Worm (Caenorhabditis elegans): ENCODE results near the gene fut-2.
A peak's percentile ranks its signal among the peaks of the same experiment; 100 is the strongest.
"Not testable (repeated sequence)": the region's sequence is repeated elsewhere in the genome, so short reads cannot be mapped to it uniquely, and the experiment has no call there.

Gene fut-2

ce11 chrV:6590283-6590682 is 14.6 kb upstream of the fut-2 start, which contains the start of gene ZK1055.2:
ZK1055.2 (plus strand) TSS chrV:6590583.
- TF ChIP-seq ceh-79 (tag; optimal IDR thresholded peaks at IDR 0.05) (no peak), pha-4 (tag; optimal IDR thresholded peaks at IDR 0.05) (no peak), F37B4.10 (GFP tag; IDR thresholded peaks at IDR 0.05) (no peak), nfyb-1 (GFP tag; IDR thresholded peaks at IDR 0.05) (no peak), hlh-12 (tag; optimal IDR thresholded peaks at IDR 0.05) (no peak), Y53F4B.3 (GFP tag; IDR thresholded peaks at IDR 0.05) (no peak), hmg-20 (GFP tag; IDR thresholded peaks at IDR 0.05) (no peak), lin-54 (GFP tag; optimal IDR thresholded peaks at IDR 0.05) (no peak), ztf-25 (GFP tag; IDR thresholded peaks at IDR 0.05) (no peak), lin-40 (tag; optimal IDR thresholded peaks at IDR 0.05) (no peak), nhr-80 (tag; optimal IDR thresholded peaks at IDR 0.05) (no peak), madf-6 (GFP tag; IDR thresholded peaks at IDR 0.05) (no peak), Y67H2A.10 (GFP tag; conservative IDR thresholded peaks at IDR 0.05) (no peak)

- not testable (repeated sequence) for TF ChIP-seq zfh-2 (GFP tag; conservative IDR thresholded peaks at IDR 0.05); tlf-1 (GFP tag; optimal IDR thresholded peaks at IDR 0.05); hmg-1.2 (GFP tag; IDR thresholded peaks at IDR 0.05)
These were observed 6.1 kb upstream of the fut-2 start, which contains the start of gene ZK1055.4 for ce11 chrV:6581762-6582161. ZK1055.4 (plus strand) TSS chrV:6582062.

DNA sequence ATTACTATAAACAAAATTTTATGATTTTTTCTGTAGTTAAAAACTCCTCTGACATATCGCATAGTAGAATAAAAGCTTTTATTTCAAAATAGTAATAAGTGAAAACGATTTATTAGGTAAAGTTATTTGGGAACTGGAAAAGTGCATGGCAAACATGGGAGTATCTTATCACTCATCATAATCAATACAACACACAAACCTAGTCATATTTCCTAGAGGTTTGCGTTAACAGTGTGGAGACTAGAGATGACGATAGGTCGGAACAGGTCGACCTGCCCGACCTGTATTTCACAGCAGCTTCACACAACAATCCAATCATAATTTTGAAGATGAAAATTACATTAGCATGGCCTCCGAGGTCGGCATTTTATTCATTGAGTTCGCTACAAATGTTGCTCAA is 4.3 kb upstream of the fut-2 start, which contains the start of gene EGAP9.3:
Gene EGAP9.3, minus strand, starts transcription at position 131 of the 400 bp plus-strand sequence.
- peak; percentile 59 for TF ChIP-seq nhr-80 (tag; optimal IDR thresholded peaks at IDR 0.05)
- TF ChIP-seq repo-1 (tag; optimal IDR thresholded peaks at IDR 0.05) = no peak
- no peak for TF ChIP-seq lin-54 (GFP tag; optimal IDR thresholded peaks at IDR 0.05)
- TF ChIP-seq egrh-3 (GFP tag; IDR thresholded peaks at IDR 0.05) = no peak

DNA sequence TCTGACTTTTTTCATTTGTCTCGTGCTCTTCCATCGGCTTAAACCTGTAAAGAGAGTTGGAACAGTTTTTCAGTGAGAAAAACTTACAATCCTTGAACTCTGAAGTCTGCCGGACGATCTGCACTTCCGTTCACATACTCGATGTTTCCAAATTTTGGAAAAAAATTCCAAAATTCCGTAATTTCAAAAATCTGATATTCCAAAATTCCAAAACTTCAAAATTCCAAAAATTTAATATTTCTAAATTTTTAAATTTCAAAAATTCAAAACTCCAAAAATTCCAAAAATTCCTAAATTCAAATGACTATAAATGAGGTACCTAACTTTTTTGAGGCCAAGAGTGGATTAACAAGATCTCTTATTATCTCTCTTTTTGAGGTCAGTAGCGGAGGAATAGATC is 877 bp upstream of the fut-2 start, which contains the start of gene EGAP9.4:
Gene EGAP9.4, plus strand, starts transcription at position 301 of the 400 bp plus-strand sequence.
- no peak for TF ChIP-seq lin-54 (GFP tag; optimal IDR thresholded peaks at IDR 0.05)
- no peak for TF ChIP-seq F49E8.2 (tag; optimal IDR thresholded peaks at IDR 0.05; ENCODE audit: insufficient read depth)
- TF ChIP-seq madf-6 (GFP tag; IDR thresholded peaks at IDR 0.05) = no peak
- TF ChIP-seq ama-1 (optimal IDR thresholded peaks at IDR 0.05) = no peak
- no peak for TF ChIP-seq ama-1 (GFP tag; optimal IDR thresholded peaks at IDR 0.05)
- no peak for TF ChIP-seq aptf-3 (GFP tag; IDR thresholded peaks at IDR 0.05)
- TF ChIP-seq ztf-18 (tag; optimal IDR thresholded peaks at IDR 0.05) = no peak
- no peak for TF ChIP-seq B0261.1 (tag; optimal IDR thresholded peaks at IDR 0.05)
- TF ChIP-seq hrde-1 (tag; optimal IDR thresholded peaks at IDR 0.05; ENCODE audit: borderline replicate concordance) = no peak
- TF ChIP-seq Y95B8A.8 (GFP tag; IDR thresholded peaks at IDR 0.05) = no peak
- TF ChIP-seq efl-1 (GFP tag; optimal IDR thresholded peaks at IDR 0.05) = no peak
- no peak for TF ChIP-seq attf-3 (GFP tag; conservative IDR thresholded peaks at IDR 0.05)
- TF ChIP-seq rec-8 (tag; optimal IDR thresholded peaks at IDR 0.05) = no peak
- no peak for TF ChIP-seq snpc-4 (GFP tag; optimal IDR thresholded peaks at IDR 0.05)
- TF ChIP-seq snpc-4 (tag; optimal IDR thresholded peaks at IDR 0.05) = no peak
- TF ChIP-seq F39B2.1 (GFP tag; IDR thresholded peaks at IDR 0.05) = no peak
- TF ChIP-seq lin-26 (GFP tag; IDR thresholded peaks at IDR 0.05) = no peak
- no peak for TF ChIP-seq xnd-1 (tag; optimal IDR thresholded peaks at IDR 0.05)
- TF ChIP-seq Y53G8AR.9 (GFP tag; conservative IDR thresholded peaks at IDR 0.05) = no peak
- no peak for TF ChIP-seq let-526 (GFP tag; IDR thresholded peaks at IDR 0.05)
- no peak for TF ChIP-seq Y56A3A.18 (GFP tag; IDR thresholded peaks at IDR 0.05)
